Fruit fly (Drosophila melanogaster) S2 (cell line): Measurements from ENCODE around the gene Ppn.

ENCODE experiments used
- CG8478 ChIP-seq: fragments of >200 bp; optimal IDR thresholded peaks from 2 replicates; lab custom pipeline; 2018
- CTCF ChIP-seq, 2 experiments: fragments of >200 bp; optimal IDR thresholded peaks; 2 replicates each; lab custom pipeline; 2018

DNA sequence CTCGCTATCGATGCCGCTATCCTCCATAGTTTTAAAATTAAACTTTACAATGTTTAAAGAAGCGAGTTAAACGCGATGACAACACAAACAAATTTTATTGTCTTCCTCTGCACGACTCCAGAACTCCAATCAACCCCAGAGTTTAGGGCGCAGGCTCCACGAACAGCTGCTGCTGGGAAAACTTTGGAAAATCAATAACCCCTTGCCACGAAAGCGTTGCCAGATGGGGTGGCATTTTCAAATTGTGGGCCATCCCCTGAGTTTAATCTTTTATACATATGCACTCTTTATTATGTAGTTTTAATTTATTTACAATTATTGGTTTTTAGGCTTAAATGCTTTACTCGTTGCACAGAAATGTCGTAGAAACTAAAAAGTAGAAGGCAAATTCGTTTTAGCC lies 19.7 kb downstream of the Ppn start, which contains the start of gene CG31051:
- TF ChIP-seq CTCF (optimal IDR thresholded peaks at IDR 0.05; lab: Kevin White, UChicago) (no peak), CG8478 (lab: Kevin White, UChicago) (no peak)
